Fruit fly (Drosophila melanogaster) whole organism, pupa: ENCODE data around the gene CG15498.

ENCODE experiments used
- CG10348 ChIP-seq: fragments of 200-800 bp; sonication (Bioruptor generic); IDR thresholded peaks from 2 replicates; pipeline ENCODE4 v1.3.6; 2022; ENCODE audit warnings: missing biosample characterization, missing genetic modification characterization
- CG12605 ChIP-seq: fragments of 200-800 bp; sonication (Bioruptor generic); IDR thresholded peaks from 2 replicates; pipeline ENCODE4 v1.3.6; 2022; ENCODE audit warnings: missing biosample characterization, missing genetic modification characterization
- CG13204 ChIP-seq: fragments of 200-800 bp; sonication (Bioruptor generic); optimal IDR thresholded peaks from 2 replicates; lab custom pipeline; 2018; ENCODE audit warnings: missing biosample characterization, mild to moderate bottlenecking, missing genetic modification characterization, moderate library complexity
- CG14655 ChIP-seq: fragments of 200-800 bp; sonication (Bioruptor generic); optimal IDR thresholded peaks from 3 replicates; lab custom pipeline; 2017; ENCODE audit warnings: mild to moderate bottlenecking, missing biosample characterization, missing genetic modification reagents, missing genetic modification characterization
- CG15710 ChIP-seq: fragments of 200-800 bp; sonication (Bioruptor generic); optimal IDR thresholded peaks from 2 replicates; lab custom pipeline; 2018; ENCODE audit warnings: missing biosample characterization, mild to moderate bottlenecking, missing genetic modification characterization, moderate library complexity
- CG17806 ChIP-seq: fragments of 200-800 bp; sonication (Bioruptor generic); optimal IDR thresholded peaks from 2 replicates; lab custom pipeline; 2018; ENCODE audit warnings: missing biosample characterization, mild to moderate bottlenecking, missing genetic modification characterization, moderate library complexity
- CG32121 ChIP-seq: fragments of 200-800 bp; sonication (Bioruptor generic); IDR thresholded peaks from 2 replicates; pipeline ENCODE4 v1.3.6; 2022; ENCODE audit warnings: missing biosample characterization, missing genetic modification characterization
- CG34367 ChIP-seq: fragments of 200-800 bp; sonication (Bioruptor generic); optimal IDR thresholded peaks from 2 replicates; lab custom pipeline; 2018; ENCODE audit warnings: missing biosample characterization, mild to moderate bottlenecking, missing genetic modification characterization
- CG4496 ChIP-seq: fragments of 200-800 bp; sonication (Bioruptor generic); IDR thresholded peaks from 3 replicates; pipeline ENCODE4 v1.3.6; 2022; ENCODE audit warnings: missing biosample characterization, missing genetic modification characterization
- CG8159 ChIP-seq: fragments of 200-800 bp; sonication (Bioruptor generic); optimal IDR thresholded peaks from 3 replicates; lab custom pipeline; 2018; ENCODE audit warnings: missing biosample characterization, mild to moderate bottlenecking, missing genetic modification characterization, moderate library complexity
- CG8301 ChIP-seq: fragments of 200-800 bp; sonication (Bioruptor generic); optimal IDR thresholded peaks from 2 replicates; lab custom pipeline; 2018; ENCODE audit warnings: missing biosample characterization, mild to moderate bottlenecking, missing genetic modification characterization
- CG9948 ChIP-seq: fragments of 200-800 bp; sonication (Bioruptor generic); optimal IDR thresholded peaks from 2 replicates; lab custom pipeline; 2018; ENCODE audit warnings: missing biosample characterization, mild to moderate bottlenecking, missing genetic modification characterization, moderate library complexity
- D1 ChIP-seq: fragments of 200-800 bp; sonication (Bioruptor generic); optimal IDR thresholded peaks from 2 replicates; lab custom pipeline; 2018; ENCODE audit warnings: missing biosample characterization, mild to moderate bottlenecking, missing genetic modification characterization, moderate library complexity
- EcR ChIP-seq: fragments of 200-800 bp; sonication (Bioruptor generic); optimal IDR thresholded peaks from 3 replicates; lab custom pipeline; 2019; ENCODE audit warnings: missing biosample characterization, missing genetic modification characterization, mild to moderate bottlenecking, moderate library complexity, missing genetic modification reagents
- Ets98B ChIP-seq: fragments of 200-800 bp; sonication (Bioruptor generic); IDR thresholded peaks from 2 replicates; pipeline ENCODE4 v1.3.6; 2022; ENCODE audit warnings: missing biosample characterization, missing genetic modification characterization
- Pif1A ChIP-seq: fragments of 200-800 bp; sonication (Bioruptor generic); optimal IDR thresholded peaks from 3 replicates; lab custom pipeline; 2016; ENCODE audit warnings: missing biosample characterization, missing genetic modification characterization
- Pif1B ChIP-seq: fragments of 200-800 bp; sonication (Bioruptor generic); optimal IDR thresholded peaks from 3 replicates; lab custom pipeline; 2016; ENCODE audit warnings: missing biosample characterization, missing genetic modification characterization
- Snoo ChIP-seq: fragments of 200-800 bp; sonication (Bioruptor generic); optimal IDR thresholded peaks from 3 replicates; lab custom pipeline; 2017; ENCODE audit warnings: missing biosample characterization, mild to moderate bottlenecking, missing genetic modification characterization, inconsistent platforms
- fd96Ca ChIP-seq: fragments of 200-800 bp; sonication (Bioruptor generic); IDR thresholded peaks from 3 replicates; pipeline ENCODE4 v1.3.6; 2022; ENCODE audit warnings: missing biosample characterization, missing genetic modification characterization
- gl ChIP-seq: fragments of 200-800 bp; sonication (Bioruptor generic); optimal IDR thresholded peaks from 2 replicates; lab custom pipeline; 2018; ENCODE audit warnings: missing biosample characterization, mild to moderate bottlenecking, missing genetic modification characterization
- rn ChIP-seq: fragments of 200-800 bp; sonication (Bioruptor generic); IDR thresholded peaks from 2 replicates; pipeline ENCODE4 v1.3.6; 2022; ENCODE audit warnings: missing biosample characterization, missing genetic modification characterization

The CG15498 gene

dm6 chr3R:21613322-21613807, 44.4 kb upstream of the CG15498 start:
- TF ChIP-seq CG17806 (tag; lab: Kevin White, UChicago) (no peak), EcR (GFP tag; lab: Kevin White, UChicago) (peak; percentile 74), CG4496 (no peak), CG15710 (tag; lab: Kevin White, UChicago) (peak; percentile 8), Pif1B (peak; percentile 45), CG8301 (tag; lab: Kevin White, UChicago) (no peak), CG9948 (tag; lab: Kevin White, UChicago) (no peak), CG13204 (GFP tag; lab: Kevin White, UChicago) (peak; percentile 65), CG32121 (GFP tag; lab: Robert Waterston, UW) (no peak), gl (tag; lab: Kevin White, UChicago) (peak; percentile 38), CG12605 (GFP tag; lab: Robert Waterston, UW) (no peak), rn (GFP tag; lab: Robert Waterston, UW) (no peak), Pif1A (GFP tag; lab: Kevin White, UChicago) (peak; percentile 24), Snoo (tag; lab: Kevin White, UChicago) (peak; percentile 47), CG10348 (GFP tag; lab: Robert Waterston, UW) (no peak), Ets98B (no peak), CG8159 (tag; lab: Kevin White, UChicago) (peak; percentile 16), fd96Ca (GFP tag; lab: Robert Waterston, UW) (no peak), CG14655 (GFP tag; lab: Kevin White, UChicago) (no peak)

DNA sequence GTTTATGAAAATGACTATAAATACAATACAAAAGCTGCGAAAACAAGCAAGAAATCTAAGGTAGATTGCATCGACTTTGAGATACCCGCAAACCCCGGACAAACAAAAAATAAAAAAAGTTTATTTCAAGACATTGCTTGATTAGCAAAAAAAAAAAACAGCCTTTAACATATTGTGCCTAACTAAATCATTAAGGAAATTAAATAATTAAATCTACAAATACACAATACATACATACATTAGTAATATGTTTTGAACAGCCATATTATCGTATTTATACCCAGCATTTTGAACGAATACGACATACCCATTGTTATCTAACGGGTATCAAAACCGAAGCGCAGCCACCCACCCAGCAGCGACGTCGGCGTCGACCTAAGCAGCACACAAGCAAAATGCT, 44.0 kb upstream of the CG15498 start:
- TF ChIP-seq CG8301 (tag; lab: Kevin White, UChicago) (peak; percentile 31), CG9948 (tag; lab: Kevin White, UChicago) (no peak), CG14655 (GFP tag; lab: Kevin White, UChicago) (peak; percentile 41)

- TF ChIP-seq CG34367 (tag; lab: Kevin White, UChicago) (no peak), CG8159 (tag; lab: Kevin White, UChicago) (no peak), EcR (GFP tag; lab: Kevin White, UChicago) (peak; percentile 33)
These were observed 42.8 kb upstream of the CG15498 start for dm6 chr3R:21611629-21612180.

DNA sequence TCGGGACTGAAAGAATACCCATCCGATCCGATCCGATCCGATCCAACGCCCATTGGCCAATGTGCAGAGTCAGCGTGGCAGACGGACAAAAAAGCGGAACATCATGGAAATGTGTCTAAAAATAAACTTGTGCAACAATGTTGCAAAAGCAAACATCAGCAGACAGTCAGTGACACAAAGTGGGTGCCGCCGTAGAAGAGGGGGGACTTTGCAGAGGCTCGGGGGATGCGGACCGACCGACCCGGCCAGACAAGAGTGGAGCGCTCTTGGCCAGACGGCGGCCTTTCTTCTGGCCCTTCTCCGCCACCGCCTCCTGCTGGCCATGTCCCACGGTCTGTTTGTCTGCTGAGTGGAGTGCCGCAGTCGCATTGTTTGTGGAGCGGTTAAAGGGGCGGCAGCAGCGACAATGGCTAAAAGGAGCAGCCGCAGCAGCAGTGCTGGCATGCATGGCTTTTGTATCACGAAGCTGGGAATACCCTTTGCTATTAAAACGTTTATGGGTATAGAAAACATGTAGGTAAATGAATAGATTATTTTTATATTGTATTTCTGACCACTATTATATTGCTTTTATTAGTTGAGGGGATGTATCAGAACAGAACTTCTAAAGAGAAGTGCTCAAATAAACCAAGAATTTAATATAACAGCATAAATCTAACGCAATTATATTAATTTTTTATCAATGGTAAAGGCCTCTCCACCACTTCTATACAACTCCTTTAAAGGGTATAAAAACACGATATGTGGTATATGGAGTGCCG, 39.5 kb upstream of the CG15498 start:
- TF ChIP-seq Ets98B (no peak), CG8159 (tag; lab: Kevin White, UChicago) (peak; percentile 86), Pif1B (peak; percentile 64), CG17806 (tag; lab: Kevin White, UChicago) (peak; percentile 76), fd96Ca (GFP tag; lab: Robert Waterston, UW) (no peak), EcR (GFP tag; lab: Kevin White, UChicago) (peak; percentile 91), Snoo (tag; lab: Kevin White, UChicago) (peak; percentile 88), CG15710 (tag; lab: Kevin White, UChicago) (peak; percentile 76), CG9948 (tag; lab: Kevin White, UChicago) (peak; percentile 81), rn (GFP tag; lab: Robert Waterston, UW) (no peak), CG13204 (GFP tag; lab: Kevin White, UChicago) (peak; percentile 100), CG8301 (tag; lab: Kevin White, UChicago) (peak; percentile 59), Pif1A (GFP tag; lab: Kevin White, UChicago) (peak; percentile 81), CG34367 (tag; lab: Kevin White, UChicago) (peak; percentile 68), D1 (peak; percentile 75), CG14655 (GFP tag; lab: Kevin White, UChicago) (peak; percentile 71), gl (tag; lab: Kevin White, UChicago) (no peak)
- TF ChIP-seq, all 21 proteins: peak for 13

- peak; percentile 93 for TF ChIP-seq CG13204 (GFP tag; lab: Kevin White, UChicago)
- TF ChIP-seq gl (tag; lab: Kevin White, UChicago) = peak; percentile 16
- TF ChIP-seq EcR (GFP tag; lab: Kevin White, UChicago) = peak; percentile 99
- no peak for TF ChIP-seq CG17806 (tag; lab: Kevin White, UChicago)
- TF ChIP-seq Snoo (tag; lab: Kevin White, UChicago) = peak; percentile 53
- peak; percentile 14 for TF ChIP-seq CG8159 (tag; lab: Kevin White, UChicago)
- TF ChIP-seq CG14655 (GFP tag; lab: Kevin White, UChicago) = peak; percentile 28
- TF ChIP-seq CG32121 (GFP tag; lab: Robert Waterston, UW) = no peak
These were observed 37.5 kb upstream of the CG15498 start for dm6 chr3R:21606221-21607099.
